Fruit fly (Drosophila melanogaster) whole organism, prepupa: ENCODE data around the gene Smg5.

Source experiments
- CG16779 ChIP-seq: fragments of 200-800 bp; sonication (Bioruptor generic); optimal IDR thresholded peaks from 3 replicates; lab custom pipeline; 2017; ENCODE audit warnings: missing biosample characterization, mild to moderate bottlenecking, missing genetic modification characterization
- CG4318 ChIP-seq: fragments of 200-800 bp; sonication (Bioruptor generic); optimal IDR thresholded peaks from 3 replicates; lab custom pipeline; 2017; ENCODE audit warnings: missing biosample characterization, mild to moderate bottlenecking, missing genetic modification characterization
- CG6163 ChIP-seq: fragments of 200-800 bp; sonication (Bioruptor generic); IDR thresholded peaks from 3 replicates; pipeline ENCODE4 v1.3.6; 2022; ENCODE audit warnings: missing biosample characterization, missing genetic modification characterization
- CG6792 ChIP-seq: fragments of 200-800 bp; sonication (Bioruptor generic); optimal IDR thresholded peaks from 3 replicates; lab custom pipeline; 2016; ENCODE audit warnings: missing biosample characterization, missing genetic modification characterization
- CG8319 ChIP-seq: fragments of 200-800 bp; sonication (Bioruptor generic); optimal IDR thresholded peaks from 3 replicates; lab custom pipeline; 2016; ENCODE audit warnings: missing biosample characterization, missing genetic modification characterization
- CG9139 ChIP-seq: fragments of 200-800 bp; sonication (Bioruptor generic); optimal IDR thresholded peaks from 3 replicates; lab custom pipeline; 2017; ENCODE audit warnings: missing biosample characterization, mild to moderate bottlenecking, missing genetic modification characterization
- acj6 ChIP-seq: fragments of 200-800 bp; sonication (Bioruptor generic); optimal IDR thresholded peaks from 3 replicates; lab custom pipeline; 2016; ENCODE audit warnings: missing biosample characterization, missing genetic modification characterization
- lz ChIP-seq: fragments of 200-800 bp; sonication (Bioruptor generic); optimal IDR thresholded peaks from 3 replicates; lab custom pipeline; 2016; ENCODE audit warnings: missing biosample characterization, missing genetic modification characterization

DNA sequence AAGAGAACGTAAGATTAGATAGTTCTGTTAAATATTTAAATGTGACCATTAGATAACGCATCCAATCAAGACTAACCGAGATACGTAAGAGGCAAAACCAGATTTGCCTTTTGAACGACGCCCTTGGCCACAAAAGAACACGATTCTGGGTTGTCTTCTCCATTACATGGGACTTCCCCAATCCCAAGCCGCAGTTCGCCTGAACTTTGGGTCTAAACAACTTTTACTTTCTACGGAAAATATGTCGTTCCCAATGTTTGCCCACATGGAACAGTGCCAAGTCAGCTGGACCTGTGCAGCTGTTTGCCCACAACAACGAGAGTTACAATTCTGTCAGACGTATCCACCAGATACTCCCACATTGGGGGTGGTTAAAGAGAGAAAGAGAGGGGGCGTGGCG is 45.3 kb upstream of the Smg5 start:
- TF ChIP-seq lz (GFP tag; lab: Kevin White, UChicago) (no peak), CG8319 (GFP tag; lab: Kevin White, UChicago) (no peak), CG6163 (no peak), CG9139 (GFP tag; lab: Kevin White, UChicago) (no peak), CG16779 (no peak), CG6792 (GFP tag; lab: Kevin White, UChicago) (no peak), CG4318 (GFP tag; lab: Kevin White, UChicago) (no peak), acj6 (GFP tag; lab: Kevin White, UChicago) (no peak)
